Fruit fly (Drosophila melanogaster) whole organism, embryonic: Measurements from ENCODE around the gene Patr-1.

ENCODE experiments used
- Adf1 ChIP-seq: fragments of 200-800 bp; sonication (Bioruptor generic); IDR thresholded peaks from 2 replicates; pipeline ENCODE4 v1.3.6; 2022; ENCODE audit warnings: missing biosample characterization, missing genetic modification characterization
- Bteb2 ChIP-seq: fragments of 200-800 bp; sonication (Bioruptor generic); optimal IDR thresholded peaks from 2 replicates; lab custom pipeline; 2016; ENCODE audit warnings: missing biosample characterization, missing genetic modification characterization
- CG10267 ChIP-seq: fragments of 200-800 bp; sonication (Bioruptor generic); optimal IDR thresholded peaks from 2 replicates; lab custom pipeline; 2018; ENCODE audit warnings: missing biosample characterization, mild to moderate bottlenecking, missing genetic modification characterization, moderate library complexity
- CG10431 ChIP-seq: fragments of 200-800 bp; sonication (Bioruptor generic); optimal IDR thresholded peaks from 3 replicates; lab custom pipeline; 2018; ENCODE audit warnings: missing biosample characterization, mild to moderate bottlenecking, missing genetic modification characterization
- CG10654 ChIP-seq: fragments of 200-800 bp; sonication (Bioruptor generic); optimal IDR thresholded peaks from 2 replicates; lab custom pipeline; 2016; ENCODE audit warnings: missing biosample characterization, missing genetic modification characterization
- CG12769 ChIP-seq: fragments of 200-800 bp; sonication (Bioruptor generic); optimal IDR thresholded peaks from 2 replicates; lab custom pipeline; 2019; ENCODE audit warnings: missing biosample characterization, mild to moderate bottlenecking, missing genetic modification characterization, moderate library complexity
- CG1602 ChIP-seq: fragments of 200-800 bp; sonication (Bioruptor generic); optimal IDR thresholded peaks from 3 replicates; lab custom pipeline; 2016; ENCODE audit warnings: missing biosample characterization, missing genetic modification characterization
- CG17385 ChIP-seq: fragments of 200-800 bp; sonication (Bioruptor generic); optimal IDR thresholded peaks from 3 replicates; lab custom pipeline; 2018; ENCODE audit warnings: missing biosample characterization, mild to moderate bottlenecking, missing genetic modification characterization
- CG2199 ChIP-seq: fragments of 200-800 bp; sonication (Bioruptor generic); IDR thresholded peaks from 3 replicates; pipeline ENCODE4 v1.3.6; 2022; ENCODE audit warnings: missing biosample characterization, missing genetic modification characterization
- CG32772 ChIP-seq: fragments of 200-800 bp; sonication (Bioruptor generic); IDR thresholded peaks from 2 replicates; pipeline ENCODE4 v1.3.6; 2022; ENCODE audit warnings: missing biosample characterization, missing genetic modification characterization
- CG3407 ChIP-seq: fragments of 200-800 bp; sonication (Bioruptor generic); optimal IDR thresholded peaks from 2 replicates; lab custom pipeline; 2018; ENCODE audit warnings: missing biosample characterization, mild to moderate bottlenecking, missing genetic modification characterization
- CG34376 ChIP-seq: fragments of 200-800 bp; sonication (Bioruptor generic); optimal IDR thresholded peaks from 2 replicates; lab custom pipeline; 2018; ENCODE audit warnings: missing biosample characterization, mild to moderate bottlenecking, missing genetic modification characterization
- CG4730 ChIP-seq: fragments of 200-800 bp; sonication (Bioruptor generic); IDR thresholded peaks from 2 replicates; pipeline ENCODE4 v1.3.6; 2022; ENCODE audit warnings: missing biosample characterization, missing genetic modification characterization
- CG7372 ChIP-seq: fragments of 200-800 bp; sonication (Bioruptor generic); IDR thresholded peaks from 2 replicates; pipeline ENCODE4 v1.3.6; 2022; ENCODE audit warnings: missing biosample characterization, missing genetic modification characterization
- CG7556 ChIP-seq: fragments of 200-800 bp; sonication (Bioruptor generic); optimal IDR thresholded peaks from 2 replicates; lab custom pipeline; 2017; ENCODE audit warnings: missing biosample characterization, mild to moderate bottlenecking, missing genetic modification characterization
- CG8089 ChIP-seq: fragments of 200-800 bp; sonication (Bioruptor generic); optimal IDR thresholded peaks from 3 replicates; lab custom pipeline; 2016; ENCODE audit warnings: missing biosample characterization, missing genetic modification characterization
- CG8924 ChIP-seq: fragments of 200-800 bp; optimal IDR thresholded peaks from 3 replicates; lab custom pipeline; 2019; ENCODE audit warnings: missing biosample characterization, mild to moderate bottlenecking, missing genetic modification characterization, moderate library complexity
- CG9215 ChIP-seq: fragments of 200-800 bp; sonication (Bioruptor generic); IDR thresholded peaks from 2 replicates; pipeline ENCODE4 v1.3.6; 2022; ENCODE audit warnings: missing biosample characterization, missing genetic modification characterization
- CG9817 ChIP-seq: fragments of 200-800 bp; sonication (Bioruptor generic); optimal IDR thresholded peaks from 2 replicates; lab custom pipeline; 2018; ENCODE audit warnings: missing biosample characterization, mild to moderate bottlenecking, missing genetic modification characterization, moderate library complexity
- Dfd ChIP-seq, 2 experiments: fragments of >200 bp; optimal IDR thresholded peaks; 2 replicates each; lab custom pipeline; 2017; ENCODE audit warnings: missing biosample characterization in 2 of 2, missing genetic modification characterization in 2 of 2
- Dref ChIP-seq: fragments of 200-800 bp; sonication (Bioruptor generic); IDR thresholded peaks from 2 replicates; pipeline ENCODE4 v1.3.6; 2022; ENCODE audit warnings: missing biosample characterization, missing genetic modification characterization
- Ets97D ChIP-seq: fragments of 200-800 bp; sonication (Bioruptor generic); optimal IDR thresholded peaks from 3 replicates; lab custom pipeline; 2016; ENCODE audit warnings: missing biosample characterization, missing genetic modification characterization
- HmgD ChIP-seq: fragments of 200-800 bp; sonication (Bioruptor generic); optimal IDR thresholded peaks from 3 replicates; lab custom pipeline; 2016; ENCODE audit warnings: missing biosample characterization, missing genetic modification characterization
- Hr3 ChIP-seq: fragments of 200-800 bp; sonication (Bioruptor generic); optimal IDR thresholded peaks from 3 replicates; lab custom pipeline; 2016; ENCODE audit warnings: missing biosample characterization, missing genetic modification characterization
- Lim3 ChIP-seq: fragments of 200-800 bp; sonication (Bioruptor generic); IDR thresholded peaks from 2 replicates; pipeline ENCODE4 v1.3.6; 2022; ENCODE audit warnings: missing biosample characterization, missing genetic modification characterization
- Nf-YC ChIP-seq: fragments of 200-800 bp; optimal IDR thresholded peaks from 3 replicates; lab custom pipeline; 2019; ENCODE audit warnings: missing biosample characterization, mild to moderate bottlenecking, missing genetic modification characterization, moderate library complexity
- Usf ChIP-seq: fragments of 200-800 bp; sonication (Bioruptor generic); optimal IDR thresholded peaks from 2 replicates; lab custom pipeline; 2017; ENCODE audit warnings: missing genotype, missing biosample characterization, missing genetic modification characterization
- al ChIP-seq: fragments of 200-800 bp; sonication (Bioruptor generic); IDR thresholded peaks from 2 replicates; pipeline ENCODE4 v1.3.6; 2022; ENCODE audit warnings: missing biosample characterization, missing genetic modification characterization
- az2 ChIP-seq: fragments of 200-800 bp; sonication (Bioruptor generic); optimal IDR thresholded peaks from 3 replicates; lab custom pipeline; 2016; ENCODE audit warnings: missing biosample characterization, missing genetic modification characterization
- br ChIP-seq: fragments of >200 bp; optimal IDR thresholded peaks from 2 replicates; lab custom pipeline; 2017
- btn ChIP-seq: fragments of 200-800 bp; sonication (Bioruptor generic); optimal IDR thresholded peaks from 2 replicates; lab custom pipeline; 2016; ENCODE audit warnings: missing biosample characterization, missing genetic modification characterization
- cas ChIP-seq: fragments of 200-800 bp; sonication (Bioruptor generic); IDR thresholded peaks from 2 replicates; pipeline ENCODE4 v1.3.6; 2022; ENCODE audit warnings: missing biosample characterization, missing genetic modification characterization
- chif ChIP-seq, 2 experiments: fragments of 200-800 bp; sonication (Bioruptor generic); optimal IDR thresholded peaks; 3 replicates each; lab custom pipeline; 2016; ENCODE audit warnings: missing biosample characterization in 2 of 2, missing genetic modification characterization in 2 of 2
- da ChIP-seq: fragments of 200-800 bp; sonication (Bioruptor generic); optimal IDR thresholded peaks from 2 replicates; lab custom pipeline; 2016; ENCODE audit warnings: missing biosample characterization, missing genetic modification characterization
- dpn ChIP-seq, 2 experiments: fragments of 200-800 bp; sonication (Bioruptor generic); optimal IDR thresholded peaks; 3 replicates each; lab custom pipeline; 2016; ENCODE audit warnings: missing biosample characterization in 2 of 2, missing genetic modification characterization in 2 of 2
- ftz-f1 ChIP-seq: fragments of 200-800 bp; sonication (Bioruptor generic); optimal IDR thresholded peaks from 2 replicates; lab custom pipeline; 2016; ENCODE audit warnings: missing biosample characterization, missing genetic modification characterization
- gsb ChIP-seq: fragments of 200-800 bp; sonication (Bioruptor generic); IDR thresholded peaks from 2 replicates; pipeline ENCODE4 v1.3.6; 2022; ENCODE audit warnings: missing biosample characterization, missing genetic modification characterization
- lmd ChIP-seq: fragments of 200-800 bp; sonication (Bioruptor generic); IDR thresholded peaks from 2 replicates; pipeline ENCODE4 v1.3.6; 2022; ENCODE audit warnings: missing biosample characterization, missing genetic modification characterization
- maf-S ChIP-seq: fragments of 200-800 bp; sonication (Bioruptor generic); optimal IDR thresholded peaks from 2 replicates; lab custom pipeline; 2016; ENCODE audit warnings: missing biosample characterization, missing genetic modification characterization
- pb ChIP-seq: fragments of 200-800 bp; sonication (Bioruptor generic); optimal IDR thresholded peaks from 3 replicates; lab custom pipeline; 2016; ENCODE audit warnings: missing biosample characterization, missing genetic modification characterization
- psq ChIP-seq: fragments of 200-800 bp; sonication (Bioruptor generic); optimal IDR thresholded peaks from 2 replicates; lab custom pipeline; 2017; ENCODE audit warnings: missing biosample characterization, missing genetic modification characterization
- scrt ChIP-seq: fragments of 200-800 bp; sonication (Bioruptor generic); optimal IDR thresholded peaks from 2 replicates; lab custom pipeline; 2018; ENCODE audit warnings: missing biosample characterization, mild to moderate bottlenecking, missing genetic modification characterization, moderate library complexity
- tll ChIP-seq, 2 experiments: fragments of 200-800 bp in 1 of 2; fragments of >200 bp in 1 of 2; sonication (Bioruptor generic) in 1 of 2; optimal IDR thresholded peaks; 2 replicates each; lab custom pipeline; 2017 to 2019; ENCODE audit warnings: missing biosample characterization in 2 of 2, missing genetic modification characterization in 2 of 2, mild to moderate bottlenecking in 1 of 2, moderate library complexity in 1 of 2
- zen ChIP-seq: fragments of 200-800 bp; sonication (Bioruptor generic); optimal IDR thresholded peaks from 3 replicates; lab custom pipeline; 2018; ENCODE audit warnings: missing biosample characterization, mild to moderate bottlenecking, missing genetic modification characterization, moderate library complexity

Patr-1 gene

dm6 chr3R:17053415-17054177 is 10.2 kb downstream of the Patr-1 start, which contains the start of gene Dad (continued):
- no peak for TF ChIP-seq az2
- TF ChIP-seq Nf-YC (tag; lab: Kevin White, UChicago), result peak; percentile 17
- peak; percentile 5 for TF ChIP-seq Ets97D
- no peak for TF ChIP-seq psq (GFP tag; lab: Kevin White, UChicago)
- TF ChIP-seq Hr3, result no peak
- TF ChIP-seq btn (GFP tag; lab: Kevin White, UChicago), result no peak
- TF ChIP-seq CG7372 (GFP tag; lab: Robert Waterston, UW), result no peak
- no peak for TF ChIP-seq CG3407 (GFP tag; lab: Kevin White, UChicago)
- TF ChIP-seq pb, result no peak
- TF ChIP-seq Adf1 (GFP tag; lab: Robert Waterston, UW), result peak; percentile 9; the same call in 1 of the 2 replicates
- TF ChIP-seq Bteb2 (GFP tag; lab: Kevin White, UChicago), result no peak
- no peak for TF ChIP-seq tll (GFP tag; optimal IDR thresholded peaks at IDR 0.05; lab: Kevin White, UChicago)
- no peak for TF ChIP-seq br
- no peak for TF ChIP-seq ftz-f1
- TF ChIP-seq dpn (GFP tag; optimal IDR thresholded peaks at IDR 0.05; lab: Kevin White, UChicago), result no peak
- no peak for TF ChIP-seq Lim3
- no peak for TF ChIP-seq HmgD
- no peak for TF ChIP-seq lmd (GFP tag; lab: Robert Waterston, UW)
- TF ChIP-seq cas, result no peak
- no peak for TF ChIP-seq al (GFP tag; lab: Robert Waterston, UW)
- no peak for TF ChIP-seq CG8089
- TF ChIP-seq CG12769 (tag; lab: Kevin White, UChicago), result peak; percentile 51
- peak; percentile 97 for TF ChIP-seq CG10267 (tag; lab: Kevin White, UChicago)
- peak; percentile 98 for TF ChIP-seq CG9215 (GFP tag; lab: Robert Waterston, UW)
- no peak for TF ChIP-seq da
- no peak for TF ChIP-seq CG8924 (tag; lab: Kevin White, UChicago)
- peak; percentile 44 for TF ChIP-seq scrt (GFP tag; lab: Kevin White, UChicago)
- TF ChIP-seq CG34376 (GFP tag; lab: Kevin White, UChicago), result peak; percentile 51
- TF ChIP-seq CG32772 (GFP tag; lab: Robert Waterston, UW), result no peak
- TF ChIP-seq Usf (GFP tag; lab: Kevin White, UChicago), result no peak
- no peak for TF ChIP-seq gsb (GFP tag; lab: Robert Waterston, UW)
- TF ChIP-seq CG10654 (GFP tag; lab: Kevin White, UChicago), result no peak
- no peak for TF ChIP-seq CG1602 (GFP tag; lab: Kevin White, UChicago)
- no peak for TF ChIP-seq zen (tag; lab: Kevin White, UChicago)
- TF ChIP-seq Dref (GFP tag; lab: Robert Waterston, UW), result no peak
- no peak for TF ChIP-seq CG9817 (tag; lab: Kevin White, UChicago)
- TF ChIP-seq maf-S (GFP tag; lab: Kevin White, UChicago), result no peak
- no peak for TF ChIP-seq CG10431
- TF ChIP-seq CG7556 (GFP tag; lab: Kevin White, UChicago), result no peak
- no peak for TF ChIP-seq chif (GFP tag; optimal IDR thresholded peaks at IDR 0.05; lab: Kevin White, UChicago)
- TF ChIP-seq Dfd (GFP tag; optimal IDR thresholded peaks at IDR 0.05; lab: Kevin White, UChicago), result no peak
- TF ChIP-seq CG4730, result no peak
- peak; percentile 32 for TF ChIP-seq CG17385 (GFP tag; lab: Kevin White, UChicago)
- peak; percentile 11; the same call in 1 of the 3 replicates for TF ChIP-seq CG2199 (GFP tag; lab: Robert Waterston, UW)
- TF ChIP-seq, all 482 proteins: peak for 126
